Worm (Caenorhabditis elegans): Measurements from ENCODE around the gene ram-5.

ram-5 gene

ce11 chrX:14549709-14550199, at the start of gene ram-5:
TSS of gene ram-5 (plus strand) at chrX:14550149.
- no peak for TF ChIP-seq ztf-23 (GFP tag; IDR thresholded peaks at IDR 0.05)
- no peak for TF ChIP-seq flt-1 (GFP tag; IDR thresholded peaks at IDR 0.05)
- TF ChIP-seq cog-1 (tag; optimal IDR thresholded peaks at IDR 0.05), result no peak
- no peak for TF ChIP-seq tab-1 (GFP tag; IDR thresholded peaks at IDR 0.05)
- TF ChIP-seq T22C8.4 (GFP tag; IDR thresholded peaks at IDR 0.05), result no peak

ce11 chrX:14500422-14501058, 49.4 kb upstream of the ram-5 start:
- TF ChIP-seq klf-2 (GFP tag; conservative IDR thresholded peaks at IDR 0.05), result no peak
- TF ChIP-seq T22C8.4 (GFP tag; IDR thresholded peaks at IDR 0.05), result no peak
- no peak for TF ChIP-seq flt-1 (GFP tag; IDR thresholded peaks at IDR 0.05)
- TF ChIP-seq med-1 (GFP tag; optimal IDR thresholded peaks at IDR 0.05; ENCODE audit: insufficient read depth), result no peak
- TF ChIP-seq ztf-29 (GFP tag; IDR thresholded peaks at IDR 0.05), result no peak
- TF ChIP-seq tab-1 (GFP tag; IDR thresholded peaks at IDR 0.05), result no peak
- TF ChIP-seq ref-1 (GFP tag; conservative IDR thresholded peaks at IDR 0.05), result no peak
- no peak for TF ChIP-seq ztf-23 (GFP tag; IDR thresholded peaks at IDR 0.05)
- no peak for TF ChIP-seq cog-1 (tag; optimal IDR thresholded peaks at IDR 0.05)

ce11 chrX:14502116-14502587, 47.8 kb upstream of the ram-5 start:
- TF ChIP-seq klf-2 (GFP tag; conservative IDR thresholded peaks at IDR 0.05) (no peak), cog-1 (tag; optimal IDR thresholded peaks at IDR 0.05) (no peak), ztf-23 (GFP tag; IDR thresholded peaks at IDR 0.05) (no peak), tab-1 (GFP tag; IDR thresholded peaks at IDR 0.05) (no peak), flt-1 (GFP tag; IDR thresholded peaks at IDR 0.05) (no peak), T22C8.4 (GFP tag; IDR thresholded peaks at IDR 0.05) (no peak), ref-1 (GFP tag; conservative IDR thresholded peaks at IDR 0.05) (no peak), ztf-29 (GFP tag; IDR thresholded peaks at IDR 0.05) (no peak), med-1 (GFP tag; optimal IDR thresholded peaks at IDR 0.05; ENCODE audit: insufficient read depth) (no peak)

ce11 chrX:14503282-14503681, 46.7 kb upstream of the ram-5 start:
- TF ChIP-seq tab-1 (GFP tag; IDR thresholded peaks at IDR 0.05) (no peak), ztf-23 (GFP tag; IDR thresholded peaks at IDR 0.05) (no peak), flt-1 (GFP tag; IDR thresholded peaks at IDR 0.05) (no peak), T22C8.4 (GFP tag; IDR thresholded peaks at IDR 0.05) (no peak), klf-2 (GFP tag; conservative IDR thresholded peaks at IDR 0.05) (no peak), ztf-29 (GFP tag; IDR thresholded peaks at IDR 0.05) (no peak), cog-1 (tag; optimal IDR thresholded peaks at IDR 0.05) (no peak), med-1 (GFP tag; optimal IDR thresholded peaks at IDR 0.05; ENCODE audit: insufficient read depth) (no peak), ref-1 (GFP tag; conservative IDR thresholded peaks at IDR 0.05) (no peak)

ce11 chrX:14503800-14504550, 46.0 kb upstream of the ram-5 start, which contains the start of gene M163.1:
TSS of gene M163.1 (minus strand) at chrX:14503824.
- peak; percentile 33 for TF ChIP-seq cog-1 (tag; optimal IDR thresholded peaks at IDR 0.05)
- TF ChIP-seq T22C8.4 (GFP tag; IDR thresholded peaks at IDR 0.05), result no peak
- TF ChIP-seq flt-1 (GFP tag; IDR thresholded peaks at IDR 0.05), result peak; percentile 73; the same call in 1 of the 2 replicates
- peak; percentile 45; the same call in 1 of the 2 replicates for TF ChIP-seq ztf-29 (GFP tag; IDR thresholded peaks at IDR 0.05)
- 0 out of 2 replicates have a peak, but pooled peaks have one; percentile 17 for TF ChIP-seq ztf-23 (GFP tag; IDR thresholded peaks at IDR 0.05)
- peak; percentile 67; the same call in 1 of the 2 replicates for TF ChIP-seq tab-1 (GFP tag; IDR thresholded peaks at IDR 0.05)

ce11 chrX:14504551-14504902, 45.4 kb upstream of the ram-5 start:
- no peak for TF ChIP-seq ztf-29 (GFP tag; IDR thresholded peaks at IDR 0.05)
- no peak for TF ChIP-seq ref-1 (GFP tag; conservative IDR thresholded peaks at IDR 0.05)
- TF ChIP-seq flt-1 (GFP tag; IDR thresholded peaks at IDR 0.05), result no peak
- no peak for TF ChIP-seq tab-1 (GFP tag; IDR thresholded peaks at IDR 0.05)
- no peak for TF ChIP-seq med-1 (GFP tag; optimal IDR thresholded peaks at IDR 0.05; ENCODE audit: insufficient read depth)
- no peak for TF ChIP-seq T22C8.4 (GFP tag; IDR thresholded peaks at IDR 0.05)
- TF ChIP-seq ztf-23 (GFP tag; IDR thresholded peaks at IDR 0.05), result no peak
- no peak for TF ChIP-seq klf-2 (GFP tag; conservative IDR thresholded peaks at IDR 0.05)
- TF ChIP-seq cog-1 (tag; optimal IDR thresholded peaks at IDR 0.05), result no peak

- TF ChIP-seq cog-1 (tag; optimal IDR thresholded peaks at IDR 0.05), result no peak
- TF ChIP-seq klf-2 (GFP tag; conservative IDR thresholded peaks at IDR 0.05), result no peak
- TF ChIP-seq flt-1 (GFP tag; IDR thresholded peaks at IDR 0.05), result peak; percentile 18; the same call in 1 of the 2 replicates
- no peak for TF ChIP-seq ztf-23 (GFP tag; IDR thresholded peaks at IDR 0.05)
- TF ChIP-seq T22C8.4 (GFP tag; IDR thresholded peaks at IDR 0.05), result no peak
- no peak for TF ChIP-seq med-1 (GFP tag; optimal IDR thresholded peaks at IDR 0.05; ENCODE audit: insufficient read depth)
These were observed 44.2 kb upstream of the ram-5 start for ce11 chrX:14505578-14506353.

ce11 chrX:14507992-14508391, 42.0 kb upstream of the ram-5 start:
- no peak for TF ChIP-seq tab-1 (GFP tag; IDR thresholded peaks at IDR 0.05)
- no peak for TF ChIP-seq flt-1 (GFP tag; IDR thresholded peaks at IDR 0.05)
- no peak for TF ChIP-seq ztf-29 (GFP tag; IDR thresholded peaks at IDR 0.05)
- TF ChIP-seq med-1 (GFP tag; optimal IDR thresholded peaks at IDR 0.05; ENCODE audit: insufficient read depth), result no peak
- no peak for TF ChIP-seq T22C8.4 (GFP tag; IDR thresholded peaks at IDR 0.05)
- no peak for TF ChIP-seq ztf-23 (GFP tag; IDR thresholded peaks at IDR 0.05)
- no peak for TF ChIP-seq ref-1 (GFP tag; conservative IDR thresholded peaks at IDR 0.05)
- no peak for TF ChIP-seq klf-2 (GFP tag; conservative IDR thresholded peaks at IDR 0.05)
- no peak for TF ChIP-seq cog-1 (tag; optimal IDR thresholded peaks at IDR 0.05)

ce11 chrX:14508823-14509259, 41.1 kb upstream of the ram-5 start:
- TF ChIP-seq tab-1 (GFP tag; IDR thresholded peaks at IDR 0.05) (no peak), ref-1 (GFP tag; conservative IDR thresholded peaks at IDR 0.05) (no peak), med-1 (GFP tag; optimal IDR thresholded peaks at IDR 0.05; ENCODE audit: insufficient read depth) (no peak), ztf-23 (GFP tag; IDR thresholded peaks at IDR 0.05) (no peak), cog-1 (tag; optimal IDR thresholded peaks at IDR 0.05) (no peak), ztf-29 (GFP tag; IDR thresholded peaks at IDR 0.05) (no peak), flt-1 (GFP tag; IDR thresholded peaks at IDR 0.05) (no peak), T22C8.4 (GFP tag; IDR thresholded peaks at IDR 0.05) (no peak), klf-2 (GFP tag; conservative IDR thresholded peaks at IDR 0.05) (no peak)
